Fruit fly (Drosophila melanogaster): ENCODE results near the gene alpha4GT1.

The alpha4GT1 gene

DNA sequence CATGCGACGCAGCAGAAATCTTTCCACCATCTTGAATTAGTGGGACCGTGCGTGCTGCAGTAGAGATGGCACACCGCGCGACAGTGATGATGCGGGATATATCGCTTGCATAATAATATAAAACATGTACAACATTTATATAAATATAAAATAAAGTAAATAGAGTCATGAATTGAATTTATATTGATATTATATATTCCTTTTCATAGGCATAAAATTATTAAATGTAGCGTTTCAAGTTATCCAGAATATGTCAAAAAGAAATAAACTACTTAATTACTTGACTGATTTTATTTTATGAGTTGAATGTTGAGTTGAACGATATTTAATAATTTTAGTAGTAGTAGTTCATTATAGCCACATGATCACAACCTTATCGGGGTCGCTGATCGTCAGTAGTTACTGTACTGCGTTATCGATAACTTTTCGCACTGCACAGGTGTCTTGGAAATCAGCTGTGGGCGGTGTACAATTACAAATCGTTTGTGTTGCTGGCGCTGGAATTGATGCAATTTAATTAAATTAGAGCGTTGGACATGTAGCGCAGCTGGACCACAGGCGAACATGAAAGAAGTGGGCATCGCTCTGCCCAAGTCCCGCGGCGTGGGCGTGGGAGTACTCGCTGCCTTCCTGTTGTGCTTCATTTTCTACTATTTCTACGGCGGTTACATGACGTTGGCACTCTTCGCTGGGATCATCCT is 35.1 kb downstream of the alpha4GT1 start, which contains the start of the genes Chd1 and Bem46:
Chd1 (minus strand) TSS at position 43 of the 701 bp plus-strand sequence.
Bem46 (plus strand) TSS at position 436 of the 701 bp plus-strand sequence.
- TF ChIP-seq CG8632 (GFP tag; optimal IDR thresholded peaks at IDR 0.05) (no peak), CG6792 (GFP tag; optimal IDR thresholded peaks at IDR 0.05) (peak; percentile 82), CG8319 (GFP tag; optimal IDR thresholded peaks at IDR 0.05) (no peak), eg (GFP tag; IDR thresholded peaks at IDR 0.05) (peak; percentile 89), Met (GFP tag; optimal IDR thresholded peaks at IDR 0.05) (no peak), Hr39 (GFP tag; optimal IDR thresholded peaks at IDR 0.05) (no peak), Lpt (GFP tag; optimal IDR thresholded peaks at IDR 0.05) (no peak), esn (GFP tag; optimal IDR thresholded peaks at IDR 0.05) (peak; percentile 87), fkh (GFP tag; optimal IDR thresholded peaks at IDR 0.05) (no peak), cyc (GFP tag; optimal IDR thresholded peaks at IDR 0.05) (peak; percentile 85), fd59A (GFP tag; optimal IDR thresholded peaks at IDR 0.05) (peak; percentile 64), Sox15 (GFP tag; optimal IDR thresholded peaks at IDR 0.05) (peak; percentile 90), Sox102F (GFP tag; optimal IDR thresholded peaks at IDR 0.05) (no peak), spab (GFP tag; optimal IDR thresholded peaks at IDR 0.05) (no peak), salr (GFP tag; optimal IDR thresholded peaks at IDR 0.05) (peak in 1 of 2 experiments; percentile 69), CG16779 (tag; optimal IDR thresholded peaks at IDR 0.05) (no peak), dsx (GFP tag; optimal IDR thresholded peaks at IDR 0.05; ENCODE audit: poor library complexity, severe bottlenecking) (no peak), fd85E (GFP tag; optimal IDR thresholded peaks at IDR 0.05) (no peak), CG4318 (GFP tag; optimal IDR thresholded peaks at IDR 0.05) (no peak), CG7368 (GFP tag; optimal IDR thresholded peaks at IDR 0.05) (no peak), CG10669 (GFP tag; optimal IDR thresholded peaks at IDR 0.05) (no peak), Gug (GFP tag; IDR thresholded peaks at IDR 0.05) (peak; percentile 75), Sox14 (GFP tag; optimal IDR thresholded peaks at IDR 0.05) (no peak), topi (GFP tag; optimal IDR thresholded peaks at IDR 0.05) (no peak), CG6163 (GFP tag; IDR thresholded peaks at IDR 0.05) (peak; percentile 86), Smox (GFP tag; optimal IDR thresholded peaks at IDR 0.05) (no peak), CG11902 (GFP tag; optimal IDR thresholded peaks at IDR 0.05) (peak; percentile 86), CG31627 (GFP tag; optimal IDR thresholded peaks at IDR 0.05) (peak; percentile 90), dac (GFP tag; optimal IDR thresholded peaks at IDR 0.05) (peak; percentile 70), pdm3 (GFP tag; optimal IDR thresholded peaks at IDR 0.05) (no peak), CG11294 (GFP tag; IDR thresholded peaks at IDR 0.05) (peak; percentile 82), net (GFP tag; optimal IDR thresholded peaks at IDR 0.05) (no peak), CG1621 (tag; optimal IDR thresholded peaks at IDR 0.05) (peak; percentile 68), CG3032 (tag; optimal IDR thresholded peaks at IDR 0.05) (peak; percentile 88), CG9139 (GFP tag; optimal IDR thresholded peaks at IDR 0.05) (no peak), svp (GFP tag) (no peak), CG10631 (GFP tag; optimal IDR thresholded peaks at IDR 0.05) (no peak), Blimp-1 (GFP tag; optimal IDR thresholded peaks at IDR 0.05) (no peak), OdsH (GFP tag; optimal IDR thresholded peaks at IDR 0.05) (no peak), Ets21C (GFP tag; optimal IDR thresholded peaks at IDR 0.05) (no peak), CG6276 (GFP tag; optimal IDR thresholded peaks at IDR 0.05) (no peak), Eip93F (GFP tag; optimal IDR thresholded peaks at IDR 0.05) (no peak), CG8119 (GFP tag; IDR thresholded peaks at IDR 0.05) (peak; percentile 61), CG34406 (GFP tag; optimal IDR thresholded peaks at IDR 0.05) (peak; percentile 83), CG3919 (GFP tag; optimal IDR thresholded peaks at IDR 0.05) (no peak), Ets96B (tag; optimal IDR thresholded peaks at IDR 0.05) (peak; percentile 78), CG32006 (GFP tag; optimal IDR thresholded peaks at IDR 0.05) (no peak), Eip78C (GFP tag) (no peak), Eip75B (GFP tag; optimal IDR thresholded peaks at IDR 0.05) (no peak), lz (GFP tag; optimal IDR thresholded peaks at IDR 0.05) (peak; percentile 84), acj6 (GFP tag; optimal IDR thresholded peaks at IDR 0.05) (peak; percentile 88), CG6808 (GFP tag; optimal IDR thresholded peaks at IDR 0.05) (no peak)

Measured in whole organism, prepupa.